Fruit fly (Drosophila melanogaster): ENCODE results near the gene Sas-6.
A peak's percentile ranks its signal among the peaks of the same experiment; 100 is the strongest.

Sas-6 gene

dm6 chr3R:30005332-30005979, 10.3 kb downstream of the Sas-6 start:
- TF ChIP-seq CTCF (optimal IDR thresholded peaks at IDR 0.05): no peak
- TF ChIP-seq CG8478 (optimal IDR thresholded peaks at IDR 0.05): no peak

dm6 chr3R:30009173-30009572, 14.0 kb downstream of the Sas-6 start, which contains the start of gene CG7912:
CG7912 (minus strand) TSS chr3R:30009189.
- TF ChIP-seq CG8478 (optimal IDR thresholded peaks at IDR 0.05): no peak
- no peak for TF ChIP-seq CTCF (optimal IDR thresholded peaks at IDR 0.05)

dm6 chr3R:30012602-30013489, 17.7 kb downstream of the Sas-6 start:
- TF ChIP-seq CG8478 (optimal IDR thresholded peaks at IDR 0.05): no peak
- TF ChIP-seq CTCF (optimal IDR thresholded peaks at IDR 0.05): no peak

dm6 chr3R:30013909-30014308, 18.8 kb downstream of the Sas-6 start:
- TF ChIP-seq CTCF (optimal IDR thresholded peaks at IDR 0.05) (no peak), CG8478 (optimal IDR thresholded peaks at IDR 0.05) (no peak)

dm6 chr3R:30014480-30014879, 19.3 kb downstream of the Sas-6 start:
- TF ChIP-seq CTCF (optimal IDR thresholded peaks at IDR 0.05): no peak
- TF ChIP-seq CG8478 (optimal IDR thresholded peaks at IDR 0.05): no peak

dm6 chr3R:30014977-30015514, 19.9 kb downstream of the Sas-6 start, which contains the start of gene CG7920:
CG7920 (minus strand) TSS chr3R:30015284.
- TF ChIP-seq CTCF (optimal IDR thresholded peaks at IDR 0.05) (no peak), CG8478 (optimal IDR thresholded peaks at IDR 0.05) (no peak)

- no peak for TF ChIP-seq CTCF (optimal IDR thresholded peaks at IDR 0.05)
- no peak for TF ChIP-seq CG8478 (optimal IDR thresholded peaks at IDR 0.05)
Observed at dm6 chr3R:30021009-30021408, 25.9 kb downstream of the Sas-6 start.

- TF ChIP-seq CTCF (optimal IDR thresholded peaks at IDR 0.05): no peak
- no peak for TF ChIP-seq CG8478 (optimal IDR thresholded peaks at IDR 0.05)
Observed at dm6 chr3R:30021559-30022451, 26.6 kb downstream of the Sas-6 start, which contains the start of gene Mgat2. Mgat2 (minus strand) TSS chr3R:30022221.

dm6 chr3R:30022452-30023028, 27.4 kb downstream of the Sas-6 start, which contains the start of the genes RpS28a and Axn:
RpS28a (minus strand) TSS chr3R:30022648.
Axn (plus strand) TSS chr3R:30022842.
- TF ChIP-seq CG8478 (optimal IDR thresholded peaks at IDR 0.05) (no peak), CTCF (optimal IDR thresholded peaks at IDR 0.05) (peak; percentile 99 to 100)

dm6 chr3R:30023445-30023844, 28.3 kb downstream of the Sas-6 start:
- TF ChIP-seq CG8478 (optimal IDR thresholded peaks at IDR 0.05) (no peak), CTCF (optimal IDR thresholded peaks at IDR 0.05) (no peak)

dm6 chr3R:30030061-30030460, 34.9 kb downstream of the Sas-6 start:
- TF ChIP-seq CTCF (optimal IDR thresholded peaks at IDR 0.05) (no peak), CG8478 (optimal IDR thresholded peaks at IDR 0.05) (no peak)

dm6 chr3R:30032281-30032680, 37.1 kb downstream of the Sas-6 start:
- TF ChIP-seq CG8478 (optimal IDR thresholded peaks at IDR 0.05): no peak
- no peak for TF ChIP-seq CTCF (optimal IDR thresholded peaks at IDR 0.05)

dm6 chr3R:30036609-30037008, 41.5 kb downstream of the Sas-6 start, which contains the start of gene ZIPIC:
ZIPIC (minus strand) TSS chr3R:30036870.
- TF ChIP-seq CG8478 (optimal IDR thresholded peaks at IDR 0.05): no peak
- TF ChIP-seq CTCF (optimal IDR thresholded peaks at IDR 0.05): no peak

- TF ChIP-seq CG8478 (optimal IDR thresholded peaks at IDR 0.05) (no peak), CTCF (optimal IDR thresholded peaks at IDR 0.05) (no peak)
Observed at dm6 chr3R:30037630-30038029, 42.5 kb downstream of the Sas-6 start, which contains the start of gene ocn. ocn (minus strand) TSS chr3R:30037730.
